Fruit fly (Drosophila melanogaster): ENCODE measurements around the gene Sgs1.

dm6 chr2L:4955094-4955823 lies 18.1 kb downstream of the Sgs1 start, which contains the start of the genes Jon25Bi and Marcal1:
- TF ChIP-seq Myc (optimal IDR thresholded peaks at IDR 0.05) (no peak), h (optimal IDR thresholded peaks at IDR 0.05) (no peak), ttk (optimal IDR thresholded peaks at IDR 0.05) (no peak), Sin3A (optimal IDR thresholded peaks at IDR 0.05) (no peak), insv (optimal IDR thresholded peaks at IDR 0.05) (no peak), psq (optimal IDR thresholded peaks at IDR 0.05) (no peak)

Measured in Kc167 (cell line).